Worm (Caenorhabditis elegans) whole organism, L2 larva: Measurements from ENCODE around the gene vha-18.
A peak's percentile ranks its signal among the peaks of the same experiment; 100 is the strongest.

ENCODE experiments used
- ZK546.5 ChIP-seq: sonication (generic microtip); optimal IDR thresholded peaks from 2 replicates; lab custom pipeline; 2017; ENCODE audit warnings: missing biosample characterization, missing genetic modification characterization
- ama-1 ChIP-seq: fragments of 150-350 bp; optimal IDR thresholded peaks from 2 replicates; lab custom pipeline; 2018; ENCODE audit warnings: inconsistent platforms
- dmd-4 ChIP-seq: sonication (generic microtip); optimal IDR thresholded peaks from 2 replicates; lab custom pipeline; 2017; ENCODE audit warnings: missing biosample characterization, missing genetic modification characterization
- egl-27 ChIP-seq: sonication (generic microtip); optimal IDR thresholded peaks from 3 replicates; lab custom pipeline; 2017; ENCODE audit warnings: missing biosample characterization, missing genetic modification reagents, missing genetic modification characterization
- lin-13 ChIP-seq: fragments of 150-350 bp; optimal IDR thresholded peaks from 2 replicates; lab custom pipeline; 2014; ENCODE audit warnings: missing biosample characterization, missing genetic modification reagents, missing genetic modification characterization
- nhr-12 ChIP-seq: fragments of 150-350 bp; optimal IDR thresholded peaks from 2 replicates; lab custom pipeline; 2014; ENCODE audit warnings: missing biosample characterization, missing genetic modification characterization
- nhr-129 ChIP-seq: fragments of 150-350 bp; optimal IDR thresholded peaks from 2 replicates; lab custom pipeline; 2014; ENCODE audit warnings: missing biosample characterization, missing genetic modification characterization
- nhr-25 ChIP-seq: fragments of 150-350 bp; sonication (generic microtip); optimal IDR thresholded peaks from 3 replicates; lab custom pipeline; 2014; ENCODE audit warnings: missing biosample characterization, missing genetic modification characterization
- nhr-6 ChIP-seq: fragments of 150-350 bp; optimal IDR thresholded peaks from 2 replicates; lab custom pipeline; 2014; ENCODE audit warnings: missing biosample characterization, missing genetic modification characterization

DNA sequence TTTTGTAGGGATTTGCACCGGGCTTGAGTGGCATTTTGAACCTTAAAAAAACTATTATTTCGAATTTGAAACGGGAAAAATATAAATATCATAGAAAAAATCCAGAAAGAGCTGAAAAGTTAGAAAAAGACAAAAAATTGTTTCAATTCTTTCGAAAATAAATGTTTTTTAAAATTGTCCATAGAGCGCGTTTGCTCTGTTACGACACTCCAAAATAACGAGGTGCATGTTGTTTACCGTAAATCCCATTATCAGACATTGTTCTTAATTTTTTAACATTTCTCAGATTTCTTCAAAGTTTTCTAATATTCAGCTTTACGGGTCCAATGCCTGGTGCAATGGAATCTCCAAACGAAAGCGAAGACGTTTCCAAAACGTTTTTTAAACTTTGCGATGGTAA, 48.8 kb upstream of the vha-18 start, which contains the start of the genes dnj-22 and natc-1:
- TF ChIP-seq nhr-25 (tag; lab: Kevin White, UChicago) (peak; percentile 76), lin-13 (GFP tag; lab: Kevin White, UChicago) (peak; percentile 83), ZK546.5 (tag; lab: Kevin White, UChicago) (no peak), dmd-4 (tag; lab: Kevin White, UChicago) (no peak), nhr-6 (tag; lab: Kevin White, UChicago) (peak; percentile 72), ama-1 (lab: Kevin White, UChicago) (no peak), nhr-12 (tag; lab: Kevin White, UChicago) (no peak), nhr-129 (peak; percentile 85), egl-27 (tag; lab: Kevin White, UChicago) (no peak)
